Worm (Caenorhabditis elegans): Measurements from ENCODE around the gene dmsr-3.

The dmsr-3 gene

DNA sequence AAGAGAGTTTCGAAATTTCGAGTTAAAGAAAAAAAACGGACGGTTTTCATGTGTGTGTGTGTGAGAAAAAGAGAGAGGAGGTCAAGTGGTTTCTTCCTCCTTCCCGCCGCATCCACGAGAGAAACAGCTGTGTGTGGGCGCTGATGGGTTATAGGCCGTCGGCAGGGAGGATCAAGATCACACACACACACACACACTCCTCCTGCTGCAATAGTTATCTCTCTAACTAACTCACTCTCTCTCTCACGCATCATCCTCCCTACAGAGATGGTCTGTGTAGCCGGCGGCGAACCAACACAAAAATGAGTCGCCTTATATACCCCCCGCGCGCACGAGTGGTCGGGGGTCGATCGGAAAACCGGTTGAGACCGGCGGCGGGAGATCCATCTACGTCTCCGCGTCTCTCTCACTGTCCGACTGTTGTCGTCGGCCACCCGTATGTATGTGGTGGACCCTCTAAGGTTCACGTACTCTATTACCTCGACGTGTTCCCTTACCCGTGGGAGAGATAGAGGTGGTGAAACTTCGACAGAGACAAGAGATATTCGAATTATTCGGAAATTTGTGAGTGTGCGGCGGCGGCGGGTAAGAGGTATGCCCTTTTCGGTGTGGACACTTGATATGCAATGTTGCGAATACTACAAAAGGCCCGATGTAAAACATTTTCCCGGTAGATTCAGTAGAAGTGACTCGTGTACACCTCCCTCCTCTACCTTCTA, 64.4 kb downstream of the dmsr-3 start (continued):
- TF ChIP-seq ceh-100 (GFP tag; IDR thresholded peaks at IDR 0.05): peak; percentile 10; the same call in 1 of the 2 replicates
- no peak for TF ChIP-seq attf-5 (GFP tag; optimal IDR thresholded peaks at IDR 0.05)
- no peak for TF ChIP-seq cebp-1 (GFP tag; IDR thresholded peaks at IDR 0.05)
- peak; percentile 70 for TF ChIP-seq cebp-1 (tag; optimal IDR thresholded peaks at IDR 0.05)
- no peak for TF ChIP-seq ztf-3 (GFP tag; optimal IDR thresholded peaks at IDR 0.05)
- TF ChIP-seq ama-1 (optimal IDR thresholded peaks at IDR 0.05): peak; percentile 86
- TF ChIP-seq ama-1 (GFP tag; optimal IDR thresholded peaks at IDR 0.05): no peak
- TF ChIP-seq F57A8.1 (GFP tag; optimal IDR thresholded peaks at IDR 0.05): no peak
- no peak for TF ChIP-seq snpc-3.4 (tag; optimal IDR thresholded peaks at IDR 0.05)
- TF ChIP-seq ztf-28 (GFP tag; IDR thresholded peaks at IDR 0.05): no peak
- TF ChIP-seq snpc-4 (GFP tag; optimal IDR thresholded peaks at IDR 0.05): no peak
- peak in 2 of 4 experiments; percentile 1 to 12 for TF ChIP-seq snpc-4 (tag; optimal IDR thresholded peaks at IDR 0.05)
- no peak for TF ChIP-seq attf-6 (GFP tag; IDR thresholded peaks at IDR 0.05)
- TF ChIP-seq nfyb-1 (GFP tag; IDR thresholded peaks at IDR 0.05): no peak
- no peak for TF ChIP-seq F10E7.11 (tag; optimal IDR thresholded peaks at IDR 0.05)
- no peak for TF ChIP-seq F33H1.4 (GFP tag; IDR thresholded peaks at IDR 0.05)
- TF ChIP-seq pbrm-1 (GFP tag; IDR thresholded peaks at IDR 0.05): no peak
- TF ChIP-seq dpl-1 (GFP tag; optimal IDR thresholded peaks at IDR 0.05): no peak
- TF ChIP-seq sea-2 (GFP tag; IDR thresholded peaks at IDR 0.05): no peak
- no peak for TF ChIP-seq hmg-20 (GFP tag; IDR thresholded peaks at IDR 0.05)
- no peak for TF ChIP-seq efl-1 (GFP tag; optimal IDR thresholded peaks at IDR 0.05)
- TF ChIP-seq snpc-1.1 (tag; optimal IDR thresholded peaks at IDR 0.05; ENCODE audit: insufficient read depth): no peak
- TF ChIP-seq B0035.1 (tag; optimal IDR thresholded peaks at IDR 0.05): no peak
- 0 out of 2 replicates have a peak, but pooled peaks have one; percentile 44 for TF ChIP-seq lin-26 (GFP tag; IDR thresholded peaks at IDR 0.05)
- no peak for TF ChIP-seq snpc-1.3 (tag; optimal IDR thresholded peaks at IDR 0.05; ENCODE audit: insufficient read depth)
- no peak for TF ChIP-seq F49E8.2 (tag; optimal IDR thresholded peaks at IDR 0.05; ENCODE audit: insufficient read depth)
- peak; percentile 46 for TF ChIP-seq mcd-1 (GFP tag; IDR thresholded peaks at IDR 0.05)
- TF ChIP-seq Y56A3A.18 (GFP tag; IDR thresholded peaks at IDR 0.05): no peak
- no peak for TF ChIP-seq dpff-1 (tag; optimal IDR thresholded peaks at IDR 0.05)
- TF ChIP-seq egl-18 (GFP tag; IDR thresholded peaks at IDR 0.05): no peak
- no peak for TF ChIP-seq C17E4.6 (GFP tag; IDR thresholded peaks at IDR 0.05)
- TF ChIP-seq hmg-1.2 (GFP tag; IDR thresholded peaks at IDR 0.05): no peak; the same call in 1 of the 2 replicates
- TF ChIP-seq ztf-22 (GFP tag; optimal IDR thresholded peaks at IDR 0.05): peak; percentile 27
- TF ChIP-seq ceh-40 (GFP tag; IDR thresholded peaks at IDR 0.05): no peak
- TF ChIP-seq hlh-26 (GFP tag; conservative IDR thresholded peaks at IDR 0.05): no peak
- TF ChIP-seq ets-4 (GFP tag; optimal IDR thresholded peaks at IDR 0.05): no peak
- no peak for TF ChIP-seq nhr-179 (tag; optimal IDR thresholded peaks at IDR 0.05)
- no peak for TF ChIP-seq ztf-18 (tag; optimal IDR thresholded peaks at IDR 0.05)
- TF ChIP-seq mxl-1 (tag; optimal IDR thresholded peaks at IDR 0.05): no peak
- peak; percentile 21 for TF ChIP-seq K12H6.12 (tag; optimal IDR thresholded peaks at IDR 0.05)
- TF ChIP-seq aptf-3 (GFP tag; IDR thresholded peaks at IDR 0.05): no peak
- no peak for TF ChIP-seq pha-4 (tag; optimal IDR thresholded peaks at IDR 0.05)
- no peak for TF ChIP-seq unc-130 (GFP tag; optimal IDR thresholded peaks at IDR 0.05)
- no peak for TF ChIP-seq athp-1 (tag; optimal IDR thresholded peaks at IDR 0.05)
- peak; percentile 58 for TF ChIP-seq ztf-26 (tag; optimal IDR thresholded peaks at IDR 0.05)
- no peak for TF ChIP-seq aptf-2 (GFP tag; conservative IDR thresholded peaks at IDR 0.05)
- no peak for TF ChIP-seq ccch-3 (GFP tag; optimal IDR thresholded peaks at IDR 0.05)
- no peak for TF ChIP-seq lin-35 (GFP tag; optimal IDR thresholded peaks at IDR 0.05)

Measured in whole organism, young adult.